Worm (Caenorhabditis elegans): ENCODE measurements around the gene apx-1.

- TF ChIP-seq unc-62 (GFP tag; optimal IDR thresholded peaks at IDR 0.05) (no peak), D2030.7 (GFP tag; IDR thresholded peaks at IDR 0.05) (no peak), fkh-3 (tag; optimal IDR thresholded peaks at IDR 0.05) (no peak), nfya-2 (GFP tag; IDR thresholded peaks at IDR 0.05) (no peak), T07F8.4 (tag; optimal IDR thresholded peaks at IDR 0.05) (no peak), lin-40 (tag; optimal IDR thresholded peaks at IDR 0.05) (no peak), nfyb-1 (GFP tag; IDR thresholded peaks at IDR 0.05) (no peak), pha-4 (tag; optimal IDR thresholded peaks at IDR 0.05) (no peak), F55B11.4 (tag; optimal IDR thresholded peaks at IDR 0.05; ENCODE audit: borderline replicate concordance, insufficient read depth) (no peak), ama-1 (optimal IDR thresholded peaks at IDR 0.05) (no peak), ama-1 (GFP tag; optimal IDR thresholded peaks at IDR 0.05) (no peak)
These were observed 47.3 kb downstream of the apx-1 start, which contains the start of gene T28A11.22 for ce11 chrV:3257277-3257676.
